Fruit fly (Drosophila melanogaster) whole organism, prepupa: ENCODE measurements around the gene mRpS24.

ENCODE experiments used
- CG10669 ChIP-seq: fragments of 200-800 bp; sonication (Bioruptor generic); optimal IDR thresholded peaks from 3 replicates; lab custom pipeline; 2018; ENCODE audit warnings: missing biosample characterization, mild to moderate bottlenecking, missing genetic modification characterization, moderate library complexity
- CG15336 ChIP-seq: fragments of 200-800 bp; sonication (Bioruptor generic); IDR thresholded peaks from 2 replicates; pipeline ENCODE4 v1.3.6; 2022; ENCODE audit warnings: missing biosample characterization, missing genetic modification characterization
- CG1621 ChIP-seq: fragments of 200-800 bp; sonication (Bioruptor generic); optimal IDR thresholded peaks from 3 replicates; lab custom pipeline; 2018; ENCODE audit warnings: missing biosample characterization, mild to moderate bottlenecking, missing genetic modification characterization
- CG16779 ChIP-seq: fragments of 200-800 bp; sonication (Bioruptor generic); optimal IDR thresholded peaks from 3 replicates; lab custom pipeline; 2017; ENCODE audit warnings: missing biosample characterization, mild to moderate bottlenecking, missing genetic modification characterization
- CG31627 ChIP-seq: fragments of 200-800 bp; sonication (Bioruptor generic); optimal IDR thresholded peaks from 3 replicates; lab custom pipeline; 2016; ENCODE audit warnings: missing biosample characterization, missing genetic modification characterization
- CG32006 ChIP-seq: fragments of 200-800 bp; sonication (Bioruptor generic); optimal IDR thresholded peaks from 3 replicates; lab custom pipeline; 2017; ENCODE audit warnings: missing biosample characterization, mild to moderate bottlenecking, missing genetic modification characterization
- CG34406 ChIP-seq: fragments of 200-800 bp; sonication (Bioruptor generic); optimal IDR thresholded peaks from 3 replicates; lab custom pipeline; 2016; ENCODE audit warnings: missing biosample characterization, missing genetic modification characterization
- CG6276 ChIP-seq: fragments of 200-800 bp; sonication (Bioruptor generic); optimal IDR thresholded peaks from 2 replicates; lab custom pipeline; 2017; ENCODE audit warnings: missing biosample characterization, mild to moderate bottlenecking, missing genetic modification characterization
- CG6792 ChIP-seq: fragments of 200-800 bp; sonication (Bioruptor generic); optimal IDR thresholded peaks from 3 replicates; lab custom pipeline; 2016; ENCODE audit warnings: missing biosample characterization, missing genetic modification characterization
- CG8119 ChIP-seq: fragments of 200-800 bp; sonication (Bioruptor generic); IDR thresholded peaks from 3 replicates; pipeline ENCODE4 v1.3.6; 2022; ENCODE audit warnings: missing biosample characterization, missing genetic modification characterization
- CG9139 ChIP-seq: fragments of 200-800 bp; sonication (Bioruptor generic); optimal IDR thresholded peaks from 3 replicates; lab custom pipeline; 2017; ENCODE audit warnings: missing biosample characterization, mild to moderate bottlenecking, missing genetic modification characterization
- Eip78C ChIP-seq: fragments of 200-800 bp; sonication (Bioruptor generic); peaks from one replicate; lab custom pipeline; 2016; ENCODE audit warnings: missing biosample characterization, missing genetic modification characterization
- Eip93F ChIP-seq: fragments of 200-800 bp; sonication (Bioruptor generic); optimal IDR thresholded peaks from 2 replicates; lab custom pipeline; 2016; ENCODE audit warnings: missing biosample characterization, mild to moderate bottlenecking, missing genetic modification characterization
- Hr4 ChIP-seq: fragments of 200-800 bp; sonication (Bioruptor generic); optimal IDR thresholded peaks from 3 replicates; lab custom pipeline; 2016; ENCODE audit warnings: missing biosample characterization, missing genetic modification characterization
- Smox ChIP-seq: fragments of 200-800 bp; sonication (Bioruptor generic); optimal IDR thresholded peaks from 3 replicates; lab custom pipeline; 2016; ENCODE audit warnings: missing biosample characterization, missing genetic modification characterization
- Sox14 ChIP-seq: fragments of 200-800 bp; sonication (Bioruptor generic); optimal IDR thresholded peaks from 3 replicates; lab custom pipeline; 2016; ENCODE audit warnings: missing biosample characterization, missing genetic modification characterization
- Sox15 ChIP-seq: fragments of 200-800 bp; sonication (Bioruptor generic); optimal IDR thresholded peaks from 3 replicates; lab custom pipeline; 2016; ENCODE audit warnings: missing biosample characterization, missing genetic modification characterization
- acj6 ChIP-seq: fragments of 200-800 bp; sonication (Bioruptor generic); optimal IDR thresholded peaks from 3 replicates; lab custom pipeline; 2016; ENCODE audit warnings: missing biosample characterization, missing genetic modification characterization
- dsx ChIP-seq: fragments of 200-800 bp; optimal IDR thresholded peaks from 3 replicates; lab custom pipeline; 2019; ENCODE audit warnings: missing biosample characterization, mild to moderate bottlenecking, missing genetic modification characterization, moderate library complexity; ENCODE audit not compliant: poor library complexity, severe bottlenecking
- esn ChIP-seq: fragments of 200-800 bp; sonication (Bioruptor generic); optimal IDR thresholded peaks from 2 replicates; lab custom pipeline; 2016; ENCODE audit warnings: missing biosample characterization, mild to moderate bottlenecking, missing genetic modification characterization, moderate library complexity
- fkh ChIP-seq: fragments of 200-800 bp; sonication (Bioruptor generic); optimal IDR thresholded peaks from 3 replicates; lab custom pipeline; 2017; ENCODE audit warnings: missing biosample characterization, mild to moderate bottlenecking, missing genetic modification characterization, moderate library complexity
- lz ChIP-seq: fragments of 200-800 bp; sonication (Bioruptor generic); optimal IDR thresholded peaks from 3 replicates; lab custom pipeline; 2016; ENCODE audit warnings: missing biosample characterization, missing genetic modification characterization
- net ChIP-seq: fragments of 200-800 bp; sonication (Bioruptor generic); optimal IDR thresholded peaks from 3 replicates; lab custom pipeline; 2016; ENCODE audit warnings: missing biosample characterization, missing genetic modification characterization
- spab ChIP-seq: fragments of 200-800 bp; sonication (Bioruptor generic); optimal IDR thresholded peaks from 2 replicates; lab custom pipeline; 2017; ENCODE audit warnings: missing biosample characterization, mild to moderate bottlenecking, missing genetic modification characterization, missing genetic modification reagents
- svp ChIP-seq: fragments of 200-800 bp; sonication (Bioruptor generic); peaks from one replicate; lab custom pipeline; 2016; ENCODE audit warnings: missing biosample characterization, missing genetic modification characterization

The mRpS24 gene

DNA sequence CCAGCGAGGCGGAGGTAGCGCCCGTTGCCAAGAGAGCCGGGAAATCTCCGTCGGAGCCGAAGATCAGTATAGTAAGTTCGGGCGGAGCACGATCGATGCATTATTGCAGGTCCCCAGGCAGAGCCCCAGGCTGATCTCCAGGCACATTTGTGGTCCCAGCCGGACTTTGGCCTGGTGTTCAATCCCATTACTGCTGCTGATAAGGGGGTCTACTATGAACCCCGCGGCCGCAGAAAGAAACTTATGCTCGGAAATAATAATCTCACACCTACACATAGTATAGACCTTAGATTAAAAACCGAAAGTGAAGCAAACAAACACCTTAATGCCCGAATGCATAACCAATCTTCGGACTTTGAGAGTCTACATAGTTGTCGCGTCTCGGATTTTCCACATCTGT, 46.4 kb downstream of the mRpS24 start (continued):
- TF ChIP-seq CG1621: peak; percentile 19
- TF ChIP-seq CG8119: no peak
- no peak for TF ChIP-seq Smox (GFP tag; lab: Kevin White, UChicago)
- TF ChIP-seq CG6276 (GFP tag; lab: Kevin White, UChicago): peak; percentile 59
- no peak for TF ChIP-seq CG6792 (GFP tag; lab: Kevin White, UChicago)
- TF ChIP-seq net: no peak
- TF ChIP-seq Eip93F: no peak
- TF ChIP-seq Sox14 (GFP tag; lab: Kevin White, UChicago): no peak
- TF ChIP-seq spab (GFP tag; lab: Kevin White, UChicago): peak; percentile 12
- no peak for TF ChIP-seq Hr4 (GFP tag; lab: Kevin White, UChicago)
- TF ChIP-seq CG15336 (GFP tag; lab: Robert Waterston, UW): 0 out of 2 replicates have a peak, but pooled peaks have one; percentile 16
- TF ChIP-seq CG31627: no peak
- peak; percentile 25 for TF ChIP-seq CG16779 (tag; lab: Kevin White, UChicago)
- TF ChIP-seq CG10669 (GFP tag; lab: Kevin White, UChicago): peak; percentile 16
- TF ChIP-seq lz: no peak
- no peak for TF ChIP-seq CG34406 (GFP tag; lab: Kevin White, UChicago)
- no peak for TF ChIP-seq acj6 (GFP tag; lab: Kevin White, UChicago)
- TF ChIP-seq Sox15 (GFP tag; lab: Kevin White, UChicago): no peak

DNA sequence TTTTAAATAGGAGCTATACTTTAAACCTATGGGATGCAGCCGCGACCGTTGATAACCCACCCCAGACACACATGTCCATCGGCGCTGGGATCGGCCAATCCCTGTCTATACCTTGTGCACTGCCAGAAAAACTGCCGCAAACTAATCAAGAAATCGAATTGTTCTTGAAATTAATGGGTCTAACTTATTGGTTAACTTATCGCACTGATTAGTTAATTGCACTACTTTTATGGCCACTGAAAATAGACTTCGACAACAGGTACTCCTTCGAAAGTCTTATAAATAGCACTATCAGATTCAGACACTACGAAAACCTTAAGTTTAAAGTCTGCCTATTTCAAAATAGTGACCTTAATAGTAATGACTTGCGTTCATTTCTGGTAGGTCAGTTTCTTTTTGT, 47.2 kb downstream of the mRpS24 start, which contains the start of gene CG13607:
Gene CG13607, minus strand, starts transcription at position 143 of the 400 bp plus-strand sequence.
- TF ChIP-seq fkh (GFP tag; lab: Kevin White, UChicago) (no peak), svp (peak; percentile 89), esn (peak; percentile 1), Eip78C (peak; percentile 67), CG32006 (GFP tag; lab: Kevin White, UChicago) (peak; percentile 45)

DNA sequence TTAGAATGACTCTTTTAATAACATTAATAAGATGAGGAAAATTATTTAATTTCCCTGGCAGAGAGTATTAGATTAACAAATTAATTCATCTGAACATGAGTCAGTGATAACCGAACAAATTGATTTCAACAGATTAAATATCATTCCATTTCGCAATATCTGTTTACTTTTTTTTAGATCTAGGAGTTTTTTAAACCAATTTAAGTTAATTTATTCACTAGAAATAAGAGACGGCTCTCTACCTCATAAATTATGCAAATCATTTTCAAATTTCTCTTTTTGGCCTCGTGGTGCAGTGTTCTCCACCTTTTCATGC, 50.3 kb downstream of the mRpS24 start, which contains the start of gene Root:
Gene Root, plus strand, starts transcription at position 217 of the 316 bp plus-strand sequence.
- TF ChIP-seq CG9139 (GFP tag; lab: Kevin White, UChicago) (no peak), dsx (GFP tag; lab: Kevin White, UChicago) (no peak), CG6792 (GFP tag; lab: Kevin White, UChicago) (no peak)
